Worm (Caenorhabditis elegans) whole organism, early embryonic: ENCODE measurements around the gene hot-1.

Experiments used
- B0310.2 ChIP-seq: sonication (generic microtip); optimal IDR thresholded peaks from 2 replicates; lab custom pipeline; 2016; ENCODE audit warnings: mild to moderate bottlenecking, missing genetic modification characterization, missing compliant biosample characterization
- aly-1 ChIP-seq: sonication (generic microtip); optimal IDR thresholded peaks from 2 replicates; lab custom pipeline; 2016; ENCODE audit warnings: missing genetic modification characterization, missing compliant biosample characterization
- ama-1 ChIP-seq: fragments of 150-350 bp; optimal IDR thresholded peaks from 2 replicates; lab custom pipeline; 2014
- ceh-13 ChIP-seq: fragments of 200-800 bp; sonication (Bioruptor generic); optimal IDR thresholded peaks from 2 replicates; lab custom pipeline; 2018; ENCODE audit warnings: mild to moderate bottlenecking, missing genetic modification characterization, missing compliant biosample characterization
- ceh-36 ChIP-seq: sonication (generic microtip); optimal IDR thresholded peaks from 2 replicates; lab custom pipeline; 2016; ENCODE audit warnings: missing genetic modification characterization, inconsistent platforms, missing compliant biosample characterization
- ets-7 ChIP-seq: sonication (generic microtip); optimal IDR thresholded peaks from 2 replicates; lab custom pipeline; 2016; ENCODE audit warnings: missing genotype, missing genetic modification characterization, missing compliant biosample characterization
- flt-1 ChIP-seq: fragments of 200-800 bp; sonication (Bioruptor generic); IDR thresholded peaks from 2 replicates; pipeline ENCODE4 v1.3.6; 2022; ENCODE audit warnings: missing genetic modification characterization, missing compliant biosample characterization
- hmbx-1 ChIP-seq: sonication (generic microtip); optimal IDR thresholded peaks from 2 replicates; lab custom pipeline; 2016; ENCODE audit warnings: mild to moderate bottlenecking, missing genetic modification characterization, missing compliant biosample characterization
- hmg-4 ChIP-seq: fragments of 200-800 bp; sonication (Bioruptor generic); optimal IDR thresholded peaks from 2 replicates; lab custom pipeline; 2018; ENCODE audit warnings: mild to moderate bottlenecking, missing genetic modification characterization, missing compliant biosample characterization
- pes-1 ChIP-seq: fragments of 200-800 bp; sonication (Bioruptor generic); IDR thresholded peaks from 2 replicates; pipeline ENCODE4 v1.3.6; 2022; ENCODE audit warnings: missing genetic modification reagents, missing genetic modification characterization, missing compliant biosample characterization
- scrt-1 ChIP-seq: fragments of 200-800 bp; sonication (Bioruptor generic); IDR thresholded peaks from 2 replicates; pipeline ENCODE4 v1.3.6; 2022; ENCODE audit warnings: missing genetic modification characterization, missing compliant biosample characterization
- sea-1 ChIP-seq: fragments of 200-800 bp; sonication (Bioruptor generic); conservative IDR thresholded peaks from 2 replicates; pipeline ENCODE4 v1.3.6; 2022; ENCODE audit warnings: missing genetic modification characterization, missing compliant biosample characterization
- tbx-11 ChIP-seq: fragments of 200-800 bp; sonication (Bioruptor generic); IDR thresholded peaks from 2 replicates; pipeline ENCODE4 v1.3.6; 2022; ENCODE audit warnings: missing genetic modification characterization, missing compliant biosample characterization
- tbx-37 ChIP-seq: fragments of 200-800 bp; sonication (Bioruptor generic); conservative IDR thresholded peaks from 2 replicates; pipeline ENCODE4 v1.3.6; 2022; ENCODE audit warnings: missing genetic modification reagents, missing genetic modification characterization, missing compliant biosample characterization
- tra-4 ChIP-seq: sonication (generic microtip); optimal IDR thresholded peaks from 2 replicates; lab custom pipeline; 2017; ENCODE audit warnings: missing genetic modification characterization, missing compliant biosample characterization

The hot-1 gene

ce11 chrV:14665728-14666127 lies 44.8 kb downstream of the hot-1 start, which contains the start of gene C47E8.1:
Gene C47E8.1, plus strand, starts transcription at chrV:14666028.
- TF ChIP-seq ets-7 (tag; lab: Kevin White, UChicago) (no peak), scrt-1 (GFP tag; lab: Robert Waterston, UW) (no peak), hmbx-1 (no peak), tbx-37 (GFP tag; lab: Robert Waterston, UW) (no peak), ceh-36 (tag; lab: Kevin White, UChicago) (no peak), ceh-13 (no peak), ama-1 (lab: Kevin White, UChicago) (no peak), pes-1 (GFP tag; lab: Robert Waterston, UW) (no peak), B0310.2 (tag; lab: Kevin White, UChicago) (no peak), tra-4 (tag; lab: Kevin White, UChicago) (no peak), tbx-11 (GFP tag; lab: Robert Waterston, UW) (no peak), hmg-4 (GFP tag; lab: Kevin White, UChicago) (no peak), aly-1 (no peak), sea-1 (no peak), flt-1 (no peak)

ce11 chrV:14678298-14678697 lies 57.4 kb downstream of the hot-1 start:
- no peak for TF ChIP-seq ets-7 (tag; lab: Kevin White, UChicago)
- TF ChIP-seq hmbx-1: no peak
- TF ChIP-seq pes-1 (GFP tag; lab: Robert Waterston, UW): no peak
- no peak for TF ChIP-seq tbx-37 (GFP tag; lab: Robert Waterston, UW)
- TF ChIP-seq B0310.2 (tag; lab: Kevin White, UChicago): no peak
